Fruit fly (Drosophila melanogaster): ENCODE data around the gene PolD2.

- TF ChIP-seq ovo (GFP tag; optimal IDR thresholded peaks at IDR 0.05) (no peak), CG14711 (tag; optimal IDR thresholded peaks at IDR 0.05) (no peak), kay (GFP tag; ENCODE audit: borderline replicate concordance) (no peak), cic (GFP tag; optimal IDR thresholded peaks at IDR 0.05) (no peak), toe (GFP tag; optimal IDR thresholded peaks at IDR 0.05) (no peak), CG33017 (tag; optimal IDR thresholded peaks at IDR 0.05) (no peak), bab1 (GFP tag; optimal IDR thresholded peaks at IDR 0.05) (no peak), CG12768 (GFP tag; optimal IDR thresholded peaks at IDR 0.05) (no peak), CG11617 (GFP tag; optimal IDR thresholded peaks at IDR 0.05) (no peak), Clk (GFP tag; optimal IDR thresholded peaks at IDR 0.05) (no peak)
Measured at dm6 chr3L:1817405-1817804, 42.0 kb downstream of the PolD2 start.

Data from whole organism, adult.